Worm (Caenorhabditis elegans) whole organism, mixed stage, embryonic: ENCODE data around the gene ubh-3.

Source experiments
- M03D4.4 ChIP-seq: sonication (generic microtip); optimal IDR thresholded peaks from 2 replicates; lab custom pipeline; 2017; ENCODE audit warnings: mild to moderate bottlenecking, missing genetic modification characterization, missing compliant biosample characterization
- blmp-1 ChIP-seq: fragments of 150-350 bp; optimal IDR thresholded peaks from 2 replicates; lab custom pipeline; 2014; ENCODE audit warnings: missing biosample characterization, missing genetic modification characterization
- ceh-39 ChIP-seq: fragments of 150-350 bp; optimal IDR thresholded peaks from 2 replicates; lab custom pipeline; 2014; ENCODE audit warnings: missing biosample characterization, missing genetic modification characterization
- ceh-43 ChIP-seq: fragments of 200-800 bp; sonication (Bioruptor generic); optimal IDR thresholded peaks from 2 replicates; lab custom pipeline; 2018; ENCODE audit warnings: mild to moderate bottlenecking, missing genetic modification characterization, moderate library complexity, missing compliant biosample characterization
- ceh-83 ChIP-seq: fragments of 200-800 bp; sonication (Bioruptor generic); optimal IDR thresholded peaks from 2 replicates; lab custom pipeline; 2018; ENCODE audit warnings: mild to moderate bottlenecking, missing genetic modification characterization, missing compliant biosample characterization
- ces-1 ChIP-seq: fragments of 150-350 bp; optimal IDR thresholded peaks from 2 replicates; lab custom pipeline; 2014; ENCODE audit warnings: missing biosample characterization, missing genetic modification reagents, missing genetic modification characterization
- cnd-1 ChIP-seq: fragments of 200-800 bp; sonication (Bioruptor generic); optimal IDR thresholded peaks from 2 replicates; lab custom pipeline; 2018; ENCODE audit warnings: mild to moderate bottlenecking, missing genetic modification characterization, missing compliant biosample characterization
- drap-1 ChIP-seq: fragments of 200-800 bp; sonication (Bioruptor generic); optimal IDR thresholded peaks from 3 replicates; lab custom pipeline; 2018; ENCODE audit warnings: mild to moderate bottlenecking, missing genetic modification characterization, missing compliant biosample characterization
- elt-1 ChIP-seq: sonication (generic microtip); optimal IDR thresholded peaks from 2 replicates; lab custom pipeline; 2017; ENCODE audit warnings: missing genetic modification characterization, mild to moderate bottlenecking, missing compliant biosample characterization, antibody characterized with exemption, moderate library complexity, borderline replicate concordance; ENCODE audit not compliant: insufficient read depth
- elt-3 ChIP-seq: fragments of 150-350 bp; optimal IDR thresholded peaks from 2 replicates; lab custom pipeline; 2014; ENCODE audit warnings: missing biosample characterization, missing genetic modification characterization
- flh-1 ChIP-seq: fragments of 200-800 bp; sonication (Bioruptor generic); optimal IDR thresholded peaks from 2 replicates; lab custom pipeline; 2018; ENCODE audit warnings: mild to moderate bottlenecking, missing genetic modification characterization, moderate library complexity, missing compliant biosample characterization
- ham-2 ChIP-seq: fragments of 200-800 bp; sonication (Bioruptor generic); optimal IDR thresholded peaks from 2 replicates; lab custom pipeline; 2018; ENCODE audit warnings: mild to moderate bottlenecking, missing genetic modification characterization, missing compliant biosample characterization
- hlh-1 ChIP-seq: fragments of 150-350 bp; optimal IDR thresholded peaks from 2 replicates; lab custom pipeline; 2014; ENCODE audit warnings: missing biosample characterization, missing genetic modification reagents, missing genetic modification characterization
- lin-13 ChIP-seq: fragments of 150-350 bp; optimal IDR thresholded peaks from 2 replicates; lab custom pipeline; 2014; ENCODE audit warnings: missing biosample characterization, missing genetic modification characterization
- lin-32 ChIP-seq: fragments of 200-800 bp; sonication (Bioruptor generic); optimal IDR thresholded peaks from 2 replicates; lab custom pipeline; 2018; ENCODE audit warnings: mild to moderate bottlenecking, missing genetic modification characterization, missing compliant biosample characterization
- mab-5 ChIP-seq: fragments of 150-350 bp; optimal IDR thresholded peaks from 2 replicates; lab custom pipeline; 2014; ENCODE audit warnings: missing biosample characterization, missing genetic modification characterization
- mep-1 ChIP-seq: fragments of 150-350 bp; optimal IDR thresholded peaks from 2 replicates; lab custom pipeline; 2017; ENCODE audit warnings: missing biosample characterization, missing genetic modification reagents, missing genetic modification characterization, inconsistent platforms
- mls-2 ChIP-seq: sonication (generic microtip); optimal IDR thresholded peaks from 2 replicates; lab custom pipeline; 2016; ENCODE audit warnings: mild to moderate bottlenecking, missing genetic modification characterization, moderate library complexity, missing compliant biosample characterization
- nhr-2 ChIP-seq: fragments of 150-350 bp; optimal IDR thresholded peaks from 2 replicates; lab custom pipeline; 2014; ENCODE audit warnings: missing biosample characterization, missing genetic modification characterization
- nhr-237 ChIP-seq: fragments of 150-350 bp; optimal IDR thresholded peaks from 2 replicates; lab custom pipeline; 2014; ENCODE audit warnings: missing biosample characterization, missing genetic modification characterization
- nhr-28 ChIP-seq: fragments of 150-350 bp; optimal IDR thresholded peaks from 2 replicates; lab custom pipeline; 2014; ENCODE audit warnings: missing biosample characterization, missing genetic modification characterization
- nhr-76 ChIP-seq: sonication (generic microtip); optimal IDR thresholded peaks from 2 replicates; lab custom pipeline; 2017; ENCODE audit warnings: missing biosample characterization, missing genetic modification characterization
- pha-4 ChIP-seq: fragments of 150-350 bp; optimal IDR thresholded peaks from 2 replicates; lab custom pipeline; 2018; ENCODE audit warnings: missing biosample characterization, missing genetic modification reagents, missing genetic modification characterization
- sem-2 ChIP-seq: fragments of 200-800 bp; sonication (Bioruptor generic); optimal IDR thresholded peaks from 2 replicates; lab custom pipeline; 2018; ENCODE audit warnings: mild to moderate bottlenecking, missing genetic modification characterization, missing compliant biosample characterization
- sptf-1 ChIP-seq: sonication (generic microtip); optimal IDR thresholded peaks from 2 replicates; lab custom pipeline; 2017; ENCODE audit warnings: mild to moderate bottlenecking, missing genetic modification characterization, moderate library complexity, missing compliant biosample characterization
- tbx-8 ChIP-seq: fragments of 200-800 bp; sonication (Bioruptor generic); optimal IDR thresholded peaks from 2 replicates; lab custom pipeline; 2018; ENCODE audit warnings: mild to moderate bottlenecking, missing genetic modification characterization, moderate library complexity, missing compliant biosample characterization
- unc-120 ChIP-seq: sonication (generic microtip); optimal IDR thresholded peaks from 2 replicates; lab custom pipeline; 2017; ENCODE audit warnings: missing genetic modification characterization, missing compliant biosample characterization; ENCODE audit not compliant: poor library complexity, severe bottlenecking
- unc-62 ChIP-seq: fragments of 150-350 bp; optimal IDR thresholded peaks from 2 replicates; lab custom pipeline; 2014; ENCODE audit warnings: missing biosample characterization, missing genetic modification reagents, missing genetic modification characterization
- zip-8 ChIP-seq: fragments of 150-350 bp; optimal IDR thresholded peaks from 2 replicates; lab custom pipeline; 2014; ENCODE audit warnings: missing biosample characterization, missing genetic modification characterization
- ztf-11 ChIP-seq: fragments of 150-350 bp; optimal IDR thresholded peaks from 2 replicates; lab custom pipeline; 2014; ENCODE audit warnings: missing biosample characterization, missing genetic modification characterization

The ubh-3 gene

DNA sequence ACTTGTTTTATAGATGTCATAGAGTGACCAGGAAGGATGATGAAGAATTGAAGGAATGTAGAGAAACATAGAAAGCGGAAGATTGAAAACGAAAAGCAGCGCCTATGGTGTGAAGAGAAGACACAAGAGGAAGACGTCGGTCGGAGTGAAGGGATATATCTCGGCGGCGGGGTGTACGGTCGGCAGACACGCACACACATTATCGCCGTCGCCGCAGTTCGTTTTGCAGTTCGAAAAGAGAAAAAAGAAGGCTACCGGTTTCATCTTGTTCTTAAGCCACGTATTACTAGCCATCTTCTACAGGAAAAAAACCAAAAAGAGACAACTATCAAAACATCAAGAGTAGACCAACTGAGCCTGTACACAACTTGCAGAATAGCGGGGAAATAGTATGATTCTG, 4.8 kb upstream of the ubh-3 start:
- TF ChIP-seq ham-2 (GFP tag; lab: Kevin White, UChicago) (peak; percentile 29), mab-5 (tag; lab: Kevin White, UChicago) (no peak)
- TF ChIP-seq, all 35 proteins: peak for 1

- TF ChIP-seq nhr-2 (tag; lab: Kevin White, UChicago), result no peak
- TF ChIP-seq ztf-11 (tag; lab: Kevin White, UChicago), result no peak
- TF ChIP-seq nhr-28 (tag; lab: Kevin White, UChicago), result no peak
- no peak for TF ChIP-seq ceh-39 (tag; lab: Kevin White, UChicago)
- no peak for TF ChIP-seq unc-120 (tag; lab: Kevin White, UChicago)
- no peak for TF ChIP-seq mep-1 (tag; lab: Kevin White, UChicago)
- no peak for TF ChIP-seq ces-1
- TF ChIP-seq M03D4.4 (tag; lab: Kevin White, UChicago), result no peak
- no peak for TF ChIP-seq zip-8 (tag; lab: Kevin White, UChicago)
- TF ChIP-seq nhr-76 (tag; lab: Kevin White, UChicago), result no peak
- TF ChIP-seq mab-5 (tag; lab: Kevin White, UChicago), result no peak
- TF ChIP-seq lin-13 (tag; lab: Kevin White, UChicago), result no peak
- no peak for TF ChIP-seq elt-1 (tag; lab: Kevin White, UChicago)
- TF ChIP-seq flh-1, result no peak
These were observed 2.5 kb upstream of the ubh-3 start, which contains the start of gene ubh-1 for ce11 chrV:6511121-6511520. Gene ubh-1, minus strand, starts transcription at chrV:6511409.

DNA sequence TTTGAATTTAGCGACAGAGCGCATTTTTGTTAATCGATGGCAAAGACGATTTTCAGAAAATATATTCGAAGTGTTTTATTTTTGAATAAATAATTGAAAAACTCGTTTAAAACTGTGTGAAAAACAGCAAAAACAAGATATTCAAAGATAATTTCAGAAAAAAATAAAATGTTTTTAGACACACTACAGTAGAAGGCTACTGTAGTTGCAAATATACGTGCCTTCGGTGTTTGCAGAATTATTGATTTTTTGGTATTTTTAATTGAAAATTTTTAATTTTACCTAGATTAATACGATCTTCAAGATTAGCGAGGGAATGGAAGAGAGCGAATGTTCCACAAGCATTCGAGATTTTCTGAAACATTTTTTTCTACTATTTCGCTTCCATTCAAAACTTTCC, 2.0 kb upstream of the ubh-3 start:
- TF ChIP-seq nhr-28 (tag; lab: Kevin White, UChicago) (no peak), pha-4 (tag; lab: Kevin White, UChicago) (no peak), ztf-11 (tag; lab: Kevin White, UChicago) (no peak), mab-5 (tag; lab: Kevin White, UChicago) (no peak), lin-32 (no peak), cnd-1 (tag; lab: Kevin White, UChicago) (no peak), elt-1 (tag; lab: Kevin White, UChicago) (no peak), ceh-43 (no peak), nhr-76 (tag; lab: Kevin White, UChicago) (no peak), nhr-237 (no peak), nhr-2 (tag; lab: Kevin White, UChicago) (no peak), ham-2 (GFP tag; lab: Kevin White, UChicago) (no peak), tbx-8 (GFP tag; lab: Kevin White, UChicago) (no peak), elt-3 (tag; lab: Kevin White, UChicago) (no peak), unc-62 (GFP tag; lab: Kevin White, UChicago) (no peak), M03D4.4 (tag; lab: Kevin White, UChicago) (no peak)

ce11 chrV:6509717-6510116, 1.1 kb upstream of the ubh-3 start, which contains the start of gene ubh-2:
Gene ubh-2, minus strand, starts transcription at chrV:6509817.
- TF ChIP-seq lin-32 (no peak), nhr-76 (tag; lab: Kevin White, UChicago) (no peak), drap-1 (GFP tag; lab: Kevin White, UChicago) (no peak), ceh-39 (tag; lab: Kevin White, UChicago) (no peak), mls-2 (tag; lab: Kevin White, UChicago) (no peak), blmp-1 (tag; lab: Kevin White, UChicago) (no peak), ztf-11 (tag; lab: Kevin White, UChicago) (no peak), mab-5 (tag; lab: Kevin White, UChicago) (no peak)

DNA sequence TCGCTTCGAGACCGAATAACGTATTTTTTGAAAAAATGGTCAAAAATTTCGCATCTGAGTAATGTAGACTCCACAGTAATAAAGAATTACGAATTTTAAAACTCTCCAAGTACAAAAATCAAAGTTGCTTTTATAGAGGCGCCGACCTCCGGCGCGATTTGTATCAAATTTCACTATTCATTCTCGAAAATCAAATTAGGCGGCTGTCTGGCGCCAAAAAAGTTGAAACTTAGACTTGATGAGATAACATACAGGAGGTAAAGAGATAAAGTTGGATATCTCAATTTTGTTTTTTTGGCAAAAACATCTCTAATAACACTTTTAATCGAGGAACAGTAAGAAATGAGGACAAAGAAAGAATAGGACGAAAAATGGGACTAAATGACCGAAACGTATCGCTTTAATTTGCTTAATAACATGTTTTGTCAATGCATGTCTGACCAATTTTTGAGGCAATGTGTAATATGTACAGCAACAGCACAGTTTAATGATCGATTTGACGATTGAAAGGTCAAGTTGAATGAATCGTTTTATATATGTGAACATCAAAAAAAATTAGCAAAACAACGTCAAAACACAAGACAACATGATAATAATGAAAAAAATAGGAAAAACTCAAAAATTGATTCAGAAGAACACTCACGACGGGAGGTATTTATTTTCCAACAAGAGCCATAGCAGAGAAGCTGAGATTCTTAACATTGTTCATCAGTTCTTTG, 2.2 kb downstream of the ubh-3 start:
- TF ChIP-seq ceh-83 (GFP tag; lab: Kevin White, UChicago), result no peak
- TF ChIP-seq lin-32, result no peak
- TF ChIP-seq mab-5 (tag; lab: Kevin White, UChicago), result no peak
- no peak for TF ChIP-seq zip-8 (tag; lab: Kevin White, UChicago)
- TF ChIP-seq ztf-11 (tag; lab: Kevin White, UChicago), result no peak
- no peak for TF ChIP-seq nhr-76 (tag; lab: Kevin White, UChicago)
- no peak for TF ChIP-seq ham-2 (GFP tag; lab: Kevin White, UChicago)
- no peak for TF ChIP-seq flh-1
- TF ChIP-seq sem-2 (GFP tag; lab: Kevin White, UChicago), result no peak
- TF ChIP-seq sptf-1 (tag; lab: Kevin White, UChicago), result no peak
- TF ChIP-seq pha-4 (tag; lab: Kevin White, UChicago), result no peak
- no peak for TF ChIP-seq hlh-1
- TF ChIP-seq nhr-2 (tag; lab: Kevin White, UChicago), result no peak
- TF ChIP-seq drap-1 (GFP tag; lab: Kevin White, UChicago), result no peak
- TF ChIP-seq cnd-1 (tag; lab: Kevin White, UChicago), result no peak
